Worm (Caenorhabditis elegans): ENCODE data around the gene chch-3.

Gene chch-3

DNA sequence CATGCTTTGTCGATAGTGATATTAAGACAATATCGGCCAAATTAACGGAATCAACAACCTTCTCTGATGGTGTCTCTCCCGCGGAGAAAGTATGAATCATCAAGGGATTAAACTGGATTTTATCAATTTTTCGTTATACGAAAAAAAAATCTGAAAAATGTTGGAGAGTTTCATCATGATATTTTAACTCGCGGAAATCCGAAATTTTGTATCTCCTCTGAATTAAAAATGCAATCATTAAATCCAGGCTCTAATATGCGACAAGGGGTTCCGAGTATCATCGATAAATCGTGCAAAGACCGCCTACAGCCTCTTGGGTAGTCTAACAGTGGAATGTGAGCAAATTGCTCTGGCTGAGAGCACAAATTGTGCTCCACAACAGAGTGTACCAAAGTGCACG, 39.7 kb upstream of the chch-3 start, which contains the start of gene C06C3.10:
TSS of gene C06C3.10 (minus strand) at position 101 of the 400 bp plus-strand sequence.
- no peak for TF ChIP-seq ctbp-1 (GFP tag; IDR thresholded peaks at IDR 0.05)
- no peak for TF ChIP-seq spr-3 (GFP tag; optimal IDR thresholded peaks at IDR 0.05)
- TF ChIP-seq Y5F2A.4 (GFP tag; optimal IDR thresholded peaks at IDR 0.05), result no peak
- TF ChIP-seq zfp-2 (tag; optimal IDR thresholded peaks at IDR 0.05), result no peak
- TF ChIP-seq fos-1 (tag; optimal IDR thresholded peaks at IDR 0.05), result no peak
- no peak for TF ChIP-seq hlh-30 (tag; optimal IDR thresholded peaks at IDR 0.05; ENCODE audit: insufficient read depth)
- TF ChIP-seq F49E8.2 (tag; optimal IDR thresholded peaks at IDR 0.05; ENCODE audit: borderline replicate concordance), result no peak
- TF ChIP-seq nhr-102 (tag; optimal IDR thresholded peaks at IDR 0.05), result no peak
- TF ChIP-seq nhr-10 (tag; optimal IDR thresholded peaks at IDR 0.05), result no peak
- TF ChIP-seq lin-29 (GFP tag; IDR thresholded peaks at IDR 0.05), result no peak
- no peak for TF ChIP-seq Y105C5A.15 (GFP tag; IDR thresholded peaks at IDR 0.05)
- no peak for TF ChIP-seq F37D6.2 (tag; optimal IDR thresholded peaks at IDR 0.05)
- no peak for TF ChIP-seq dpl-1 (GFP tag; optimal IDR thresholded peaks at IDR 0.05)
- TF ChIP-seq Y48G9A.11 (GFP tag; IDR thresholded peaks at IDR 0.05), result no peak
- TF ChIP-seq arid-1 (GFP tag; conservative IDR thresholded peaks at IDR 0.05), result no peak
- no peak for TF ChIP-seq dmd-6 (GFP tag; IDR thresholded peaks at IDR 0.05)
- no peak for TF ChIP-seq nhr-111 (GFP tag; optimal IDR thresholded peaks at IDR 0.05)
- no peak for TF ChIP-seq tra-1 (GFP tag; IDR thresholded peaks at IDR 0.05)
- no peak for TF ChIP-seq nhr-6 (tag; optimal IDR thresholded peaks at IDR 0.05)
- TF ChIP-seq daf-16 (GFP tag; optimal IDR thresholded peaks at IDR 0.05), result no peak
- no peak for TF ChIP-seq daf-16 (tag; optimal IDR thresholded peaks at IDR 0.05)

- TF ChIP-seq F44E2.7 (GFP tag; IDR thresholded peaks at IDR 0.05) (no peak), T26A8.4 (GFP tag; IDR thresholded peaks at IDR 0.05) (no peak), F49E8.2 (tag; optimal IDR thresholded peaks at IDR 0.05; ENCODE audit: borderline replicate concordance) (no peak), daf-16 (GFP tag; optimal IDR thresholded peaks at IDR 0.05) (no peak), daf-16 (tag; optimal IDR thresholded peaks at IDR 0.05) (peak; percentile 72), lir-3 (tag; optimal IDR thresholded peaks at IDR 0.05) (no peak), pqm-1 (tag; optimal IDR thresholded peaks at IDR 0.05) (peak; percentile 26), aly-2 (tag; optimal IDR thresholded peaks at IDR 0.05) (no peak)
These were observed 38.6 kb upstream of the chch-3 start for ce11 chrII:9378174-9378573.

ce11 chrII:9379796-9380195, 37.0 kb upstream of the chch-3 start, which contains the start of gene srh-48:
Gene srh-48, plus strand, starts transcription at chrII:9380096.
- TF ChIP-seq ceh-32 (tag; optimal IDR thresholded peaks at IDR 0.05; ENCODE audit: poor library complexity) (no peak), hmg-1.1 (GFP tag; IDR thresholded peaks at IDR 0.05) (no peak), aly-2 (tag; optimal IDR thresholded peaks at IDR 0.05) (no peak), mep-1 (tag; optimal IDR thresholded peaks at IDR 0.05) (no peak)

DNA sequence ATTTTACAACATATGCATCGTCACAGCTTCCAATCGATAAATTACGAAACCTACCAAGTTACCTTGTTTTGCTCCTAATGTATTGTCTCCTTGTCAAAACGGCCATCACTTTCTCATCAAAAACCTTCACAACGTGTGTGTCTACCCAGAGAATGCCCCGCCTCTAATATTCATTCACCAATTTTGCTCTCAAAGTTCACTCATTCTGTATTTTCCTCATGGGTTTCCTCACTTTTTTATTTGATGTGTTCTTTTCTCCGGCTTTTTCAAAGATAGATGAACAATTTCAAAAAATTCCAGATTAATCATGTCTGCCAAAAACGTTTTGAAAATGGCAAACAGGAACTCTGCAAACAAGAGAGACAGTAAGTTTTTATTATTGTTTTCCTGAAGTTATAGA, 31.6 kb upstream of the chch-3 start, which contains the start of gene C06C3.7:
TSS of gene C06C3.7 (plus strand) at position 301 of the 400 bp plus-strand sequence.
- TF ChIP-seq ceh-82 (tag; optimal IDR thresholded peaks at IDR 0.05) (no peak), nhr-42 (GFP tag; IDR thresholded peaks at IDR 0.05) (no peak), nhr-10 (tag; optimal IDR thresholded peaks at IDR 0.05) (no peak), madf-9 (GFP tag; conservative IDR thresholded peaks at IDR 0.05) (no peak)

DNA sequence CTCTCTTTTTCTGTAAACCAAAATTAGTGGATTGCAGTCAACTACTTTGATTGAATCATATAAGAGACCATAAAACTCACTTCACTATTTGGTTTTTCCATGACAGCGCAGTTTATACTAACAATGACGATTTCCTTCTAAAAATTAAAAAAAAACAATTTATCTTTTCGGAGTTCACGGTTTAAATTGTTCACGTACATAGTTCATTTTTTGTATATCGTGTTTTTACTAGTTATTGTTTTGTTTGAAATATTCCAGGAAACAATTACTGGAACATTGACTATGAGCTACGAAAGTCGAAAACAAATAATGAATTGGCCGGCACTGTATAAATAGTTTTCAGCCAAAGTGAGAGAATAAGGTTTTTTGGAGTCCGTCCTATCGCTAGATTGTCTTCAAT, 24.1 kb upstream of the chch-3 start, which contains the start of gene lido-17:
TSS of gene lido-17 (minus strand) at position 101 of the 400 bp plus-strand sequence.
- TF ChIP-seq nhr-11 (tag; optimal IDR thresholded peaks at IDR 0.05), result no peak
- no peak for TF ChIP-seq attf-4 (tag; optimal IDR thresholded peaks at IDR 0.05)
- TF ChIP-seq gei-8 (GFP tag; optimal IDR thresholded peaks at IDR 0.05), result no peak
- TF ChIP-seq hlh-30 (tag; optimal IDR thresholded peaks at IDR 0.05; ENCODE audit: insufficient read depth), result no peak
- no peak for TF ChIP-seq unc-130 (GFP tag; optimal IDR thresholded peaks at IDR 0.05)
- no peak for TF ChIP-seq hlh-11 (tag; optimal IDR thresholded peaks at IDR 0.05)
- no peak for TF ChIP-seq snpc-1.2 (GFP tag; IDR thresholded peaks at IDR 0.05)
- TF ChIP-seq zip-2 (tag; optimal IDR thresholded peaks at IDR 0.05), result no peak
- TF ChIP-seq lin-1 (GFP tag; IDR thresholded peaks at IDR 0.05), result no peak
